Fruit fly (Drosophila melanogaster) whole organism, embryonic: ENCODE measurements around the gene Acp32CD.

Experiments
- Abd-B ChIP-seq: fragments of 200-800 bp; sonication (Bioruptor generic); optimal IDR thresholded peaks from 2 replicates; lab custom pipeline; 2018; ENCODE audit warnings: missing biosample characterization, mild to moderate bottlenecking, missing genetic modification characterization, moderate library complexity
- CG10267 ChIP-seq: fragments of 200-800 bp; sonication (Bioruptor generic); optimal IDR thresholded peaks from 2 replicates; lab custom pipeline; 2018; ENCODE audit warnings: missing biosample characterization, mild to moderate bottlenecking, missing genetic modification characterization, moderate library complexity
- CG14014 ChIP-seq: fragments of 200-800 bp; sonication (Bioruptor generic); IDR thresholded peaks from 2 replicates; pipeline ENCODE4 v1.3.6; 2022; ENCODE audit warnings: missing biosample characterization, missing genetic modification characterization
- CG15269 ChIP-seq: fragments of 200-800 bp; sonication (Bioruptor generic); optimal IDR thresholded peaks from 2 replicates; lab custom pipeline; 2018; ENCODE audit warnings: missing biosample characterization, mild to moderate bottlenecking, missing genetic modification characterization, moderate library complexity
- CG15696 ChIP-seq: fragments of 200-800 bp; sonication (Bioruptor generic); optimal IDR thresholded peaks from 2 replicates; lab custom pipeline; 2019; ENCODE audit warnings: missing biosample characterization, mild to moderate bottlenecking, missing genetic modification characterization, moderate library complexity
- CG1603 ChIP-seq: fragments of 200-800 bp; sonication (Bioruptor generic); optimal IDR thresholded peaks from 2 replicates; lab custom pipeline; 2019; ENCODE audit warnings: missing biosample characterization, mild to moderate bottlenecking, missing genetic modification characterization, moderate library complexity
- CG1647 ChIP-seq: fragments of 200-800 bp; sonication (Bioruptor generic); optimal IDR thresholded peaks from 3 replicates; lab custom pipeline; 2016; ENCODE audit warnings: missing biosample characterization, missing genetic modification characterization
- CG17568 ChIP-seq: fragments of 200-800 bp; sonication (Bioruptor generic); optimal IDR thresholded peaks from 2 replicates; lab custom pipeline; 2018; ENCODE audit warnings: missing biosample characterization, mild to moderate bottlenecking, missing genetic modification characterization, moderate library complexity
- CG2199 ChIP-seq: fragments of 200-800 bp; sonication (Bioruptor generic); IDR thresholded peaks from 3 replicates; pipeline ENCODE4 v1.3.6; 2022; ENCODE audit warnings: missing biosample characterization, missing genetic modification characterization
- CG2678 ChIP-seq: fragments of 200-800 bp; sonication (Bioruptor generic); optimal IDR thresholded peaks from 3 replicates; lab custom pipeline; 2019; ENCODE audit warnings: missing biosample characterization, mild to moderate bottlenecking, missing genetic modification characterization, moderate library complexity
- CG30403 ChIP-seq: fragments of 200-800 bp; sonication (Bioruptor generic); optimal IDR thresholded peaks from 3 replicates; lab custom pipeline; 2016; ENCODE audit warnings: missing biosample characterization, missing genetic modification characterization
- CG3407 ChIP-seq: fragments of 200-800 bp; sonication (Bioruptor generic); optimal IDR thresholded peaks from 2 replicates; lab custom pipeline; 2018; ENCODE audit warnings: missing biosample characterization, mild to moderate bottlenecking, missing genetic modification characterization
- CG34422 ChIP-seq: fragments of 200-800 bp; sonication (Bioruptor generic); IDR thresholded peaks from 3 replicates; pipeline ENCODE4 v1.3.6; 2022; ENCODE audit warnings: missing biosample characterization, missing genetic modification characterization
- CG5245 ChIP-seq: fragments of 200-800 bp; sonication (Bioruptor generic); optimal IDR thresholded peaks from 3 replicates; lab custom pipeline; 2016; ENCODE audit warnings: missing biosample characterization, missing genetic modification characterization
- CG6254 ChIP-seq: fragments of 200-800 bp; sonication (Bioruptor generic); optimal IDR thresholded peaks from 3 replicates; lab custom pipeline; 2017; ENCODE audit warnings: mild to moderate bottlenecking, missing biosample characterization, missing genetic modification reagents, missing genetic modification characterization
- CG6813 ChIP-seq: fragments of 200-800 bp; sonication (Bioruptor generic); optimal IDR thresholded peaks from 2 replicates; lab custom pipeline; 2017; ENCODE audit warnings: missing biosample characterization, missing genetic modification characterization, mild to moderate bottlenecking, moderate library complexity, missing genetic modification reagents
- CG6854 ChIP-seq: fragments of 200-800 bp; sonication (Bioruptor generic); optimal IDR thresholded peaks from 3 replicates; lab custom pipeline; 2017; ENCODE audit warnings: missing biosample characterization, mild to moderate bottlenecking, missing genetic modification characterization
- CG7786 ChIP-seq: fragments of 200-800 bp; sonication (Bioruptor generic); optimal IDR thresholded peaks from 2 replicates; lab custom pipeline; 2016; ENCODE audit warnings: missing biosample characterization, missing genetic modification characterization
- CG7928 ChIP-seq: fragments of 200-800 bp; sonication (Bioruptor generic); optimal IDR thresholded peaks from 2 replicates; lab custom pipeline; 2017; ENCODE audit warnings: missing biosample characterization, mild to moderate bottlenecking, missing genetic modification characterization
- CG7987 ChIP-seq: fragments of 200-800 bp; sonication (Bioruptor generic); optimal IDR thresholded peaks from 2 replicates; lab custom pipeline; 2018; ENCODE audit warnings: missing biosample characterization, mild to moderate bottlenecking, missing genetic modification characterization, moderate library complexity
- CG8765 ChIP-seq: fragments of 200-800 bp; sonication (Bioruptor generic); IDR thresholded peaks from 2 replicates; pipeline ENCODE4 v1.3.6; 2022; ENCODE audit warnings: missing biosample characterization, missing genetic modification characterization
- CTCF ChIP-seq: fragments of 200-800 bp; sonication (Bioruptor generic); optimal IDR thresholded peaks from 2 replicates; lab custom pipeline; 2017; ENCODE audit warnings: missing biosample characterization, mild to moderate bottlenecking, missing genetic modification characterization, moderate library complexity
- Dbx ChIP-seq: fragments of 200-800 bp; sonication (Bioruptor generic); IDR thresholded peaks from 3 replicates; pipeline ENCODE4 v1.3.6; 2022; ENCODE audit warnings: missing biosample characterization, missing genetic modification characterization
- Deaf1 ChIP-seq: fragments of 200-800 bp; optimal IDR thresholded peaks from 3 replicates; lab custom pipeline; 2019; ENCODE audit warnings: missing biosample characterization, mild to moderate bottlenecking, missing genetic modification characterization, moderate library complexity
- Dfd ChIP-seq, 2 experiments: fragments of >200 bp; optimal IDR thresholded peaks; 2 replicates each; lab custom pipeline; 2017; ENCODE audit warnings: missing biosample characterization in 2 of 2, missing genetic modification characterization in 2 of 2
- Dip3 ChIP-seq: fragments of 200-800 bp; sonication (Bioruptor generic); optimal IDR thresholded peaks from 3 replicates; lab custom pipeline; 2016; ENCODE audit warnings: missing biosample characterization, missing genetic modification characterization
- Dll ChIP-seq: fragments of 200-800 bp; sonication (Bioruptor generic); IDR thresholded peaks from 4 replicates; pipeline ENCODE4 v1.3.6; 2022; ENCODE audit warnings: missing biosample characterization, missing genetic modification characterization; ENCODE audit not compliant: partially characterized antibody
- Eip74EF ChIP-seq, 2 experiments: fragments of 200-800 bp in 1 of 2; fragments of >200 bp in 1 of 2; sonication (Bioruptor generic) in 1 of 2; optimal IDR thresholded peaks; 2 replicates each; lab custom pipeline; 2017 to 2019; ENCODE audit warnings: missing biosample characterization in 2 of 2, missing genetic modification characterization in 2 of 2, mild to moderate bottlenecking in 1 of 2, moderate library complexity in 1 of 2
- Ets65A ChIP-seq: fragments of 200-800 bp; sonication (Bioruptor generic); peaks from one replicate; lab custom pipeline; 2016; ENCODE audit warnings: missing biosample characterization, missing genetic modification characterization
- GATAe ChIP-seq: fragments of 200-800 bp; sonication (Bioruptor generic); conservative IDR thresholded peaks from 2 replicates; pipeline ENCODE4 v1.3.6; 2022; ENCODE audit warnings: missing biosample characterization, missing genetic modification characterization
- HLH3B ChIP-seq: fragments of 200-800 bp; sonication (Bioruptor generic); IDR thresholded peaks from 2 replicates; pipeline ENCODE4 v1.3.6; 2022; ENCODE audit warnings: missing biosample characterization, missing genetic modification characterization
- Hey ChIP-seq: fragments of 200-800 bp; sonication (Bioruptor generic); optimal IDR thresholded peaks from 3 replicates; lab custom pipeline; 2018; ENCODE audit warnings: missing biosample characterization, mild to moderate bottlenecking, missing genetic modification characterization
- Oaz ChIP-seq: fragments of 200-800 bp; sonication (Bioruptor generic); IDR thresholded peaks from 2 replicates; pipeline ENCODE4 v1.3.6; 2022; ENCODE audit warnings: missing biosample characterization, missing genetic modification characterization
- Six4 ChIP-seq: fragments of 200-800 bp; sonication (Bioruptor generic); optimal IDR thresholded peaks from 2 replicates; lab custom pipeline; 2016; ENCODE audit warnings: missing biosample characterization, missing genetic modification characterization
- al ChIP-seq: fragments of 200-800 bp; sonication (Bioruptor generic); IDR thresholded peaks from 2 replicates; pipeline ENCODE4 v1.3.6; 2022; ENCODE audit warnings: missing biosample characterization, missing genetic modification characterization
- ap ChIP-seq: fragments of 200-800 bp; sonication (Bioruptor generic); IDR thresholded peaks from 2 replicates; pipeline ENCODE4 v1.3.6; 2022; ENCODE audit warnings: missing biosample characterization, missing genetic modification characterization
- ato ChIP-seq: fragments of 200-800 bp; sonication (Bioruptor generic); IDR thresholded peaks from 2 replicates; pipeline ENCODE4 v1.3.6; 2022; ENCODE audit warnings: missing biosample characterization, missing genetic modification characterization; ENCODE audit not compliant: partially characterized antibody
- az2 ChIP-seq: fragments of 200-800 bp; sonication (Bioruptor generic); optimal IDR thresholded peaks from 3 replicates; lab custom pipeline; 2016; ENCODE audit warnings: missing biosample characterization, missing genetic modification characterization
- br ChIP-seq: fragments of >200 bp; optimal IDR thresholded peaks from 2 replicates; lab custom pipeline; 2017
- cato ChIP-seq: fragments of 200-800 bp; sonication (Bioruptor generic); optimal IDR thresholded peaks from 2 replicates; lab custom pipeline; 2016; ENCODE audit warnings: missing biosample characterization, missing genetic modification characterization, borderline replicate concordance
- crol ChIP-seq: fragments of 200-800 bp; sonication (Bioruptor generic); IDR thresholded peaks from 2 replicates; pipeline ENCODE4 v1.3.6; 2022; ENCODE audit warnings: missing biosample characterization, missing genetic modification characterization
- dimm ChIP-seq: fragments of 200-800 bp; sonication (Bioruptor generic); IDR thresholded peaks from 2 replicates; pipeline ENCODE4 v1.3.6; 2022; ENCODE audit warnings: missing biosample characterization, missing genetic modification characterization
- fu2 ChIP-seq: fragments of 200-800 bp; sonication (Bioruptor generic); optimal IDR thresholded peaks from 2 replicates; lab custom pipeline; 2016; ENCODE audit warnings: missing biosample characterization, missing genetic modification characterization
- gce ChIP-seq: fragments of 200-800 bp; sonication (Bioruptor generic); IDR thresholded peaks from 3 replicates; pipeline ENCODE4 v1.3.6; 2022; ENCODE audit warnings: missing biosample characterization, missing genetic modification characterization
- hb ChIP-seq: fragments of 200-800 bp; sonication (Bioruptor generic); IDR thresholded peaks from 3 replicates; pipeline ENCODE4 v1.3.6; 2022; ENCODE audit warnings: missing biosample characterization, missing genetic modification characterization; ENCODE audit not compliant: partially characterized antibody
- kah ChIP-seq: fragments of 200-800 bp; sonication (Bioruptor generic); optimal IDR thresholded peaks from 2 replicates; lab custom pipeline; 2018; ENCODE audit warnings: missing biosample characterization, mild to moderate bottlenecking, missing genetic modification characterization
- prd ChIP-seq, 3 experiments: fragments of >200 bp in 2 of 3; fragments of 200-800 bp in 1 of 3; sonication (Bioruptor generic) in 1 of 3; optimal IDR thresholded peaks in 2 of 3; IDR thresholded peaks in 1 of 3; 2 replicates in 2 of 3; 3 replicates in 1 of 3; pipeline versions ENCODE4 v1.3.6 to Lab custom; 2017 to 2022; ENCODE audit warnings: missing biosample characterization in 1 of 3, missing genetic modification characterization in 1 of 3
- salm ChIP-seq: fragments of 200-800 bp; sonication (Bioruptor generic); optimal IDR thresholded peaks from 2 replicates; lab custom pipeline; 2018; ENCODE audit warnings: missing biosample characterization, mild to moderate bottlenecking, missing genetic modification characterization
- slp2 ChIP-seq: fragments of 200-800 bp; sonication (Bioruptor generic); optimal IDR thresholded peaks from 2 replicates; lab custom pipeline; 2016; ENCODE audit warnings: missing biosample characterization, missing genetic modification characterization
- sqz ChIP-seq: fragments of 200-800 bp; sonication (Bioruptor generic); optimal IDR thresholded peaks from 3 replicates; lab custom pipeline; 2018; ENCODE audit warnings: missing biosample characterization, mild to moderate bottlenecking, missing genetic modification characterization
- tap ChIP-seq: fragments of 200-800 bp; optimal IDR thresholded peaks from 3 replicates; lab custom pipeline; 2019; ENCODE audit warnings: missing biosample characterization, mild to moderate bottlenecking, missing genetic modification characterization, moderate library complexity
- vfl ChIP-seq: fragments of 200-800 bp; sonication (Bioruptor generic); optimal IDR thresholded peaks from 2 replicates; lab custom pipeline; 2016; ENCODE audit warnings: missing biosample characterization, missing genetic modification characterization

Acp32CD gene

DNA sequence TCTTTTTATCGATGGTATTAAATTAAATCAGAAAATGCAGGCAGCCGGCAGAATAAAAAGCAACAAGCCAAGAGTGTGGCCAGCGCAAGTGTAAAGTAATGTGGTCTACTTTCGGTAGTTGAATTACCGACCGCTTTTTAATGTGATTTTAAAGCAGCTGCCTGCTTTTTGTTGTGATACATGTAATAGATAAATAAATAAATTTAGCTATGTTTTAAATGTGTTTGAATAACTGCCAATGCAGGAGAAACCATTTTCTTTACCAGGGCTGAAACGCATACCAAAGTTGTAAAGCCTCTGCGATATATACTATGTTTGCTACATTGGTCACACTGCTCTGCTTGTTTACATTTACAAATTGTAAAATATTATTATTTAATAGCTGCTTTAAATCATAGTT is 45.3 kb upstream of the Acp32CD start, which contains the start of the genes Tmem214 and YL-1 (continued):
- TF ChIP-seq sqz (GFP tag; lab: Kevin White, UChicago) (no peak), CG10267 (tag; lab: Kevin White, UChicago) (peak; percentile 46), Dbx (no peak), CG1603 (tag; lab: Kevin White, UChicago) (peak; percentile 38), CG15696 (tag; lab: Kevin White, UChicago) (no peak), Deaf1 (no peak), CG14014 (GFP tag; lab: Robert Waterston, UW) (no peak), az2 (GFP tag; lab: Kevin White, UChicago) (no peak), CG7987 (no peak), al (GFP tag; lab: Robert Waterston, UW) (no peak), kah (GFP tag; lab: Kevin White, UChicago) (no peak), Dip3 (no peak), CG3407 (GFP tag; lab: Kevin White, UChicago) (no peak), CG8765 (GFP tag; lab: Robert Waterston, UW) (no peak), br (lab: Kevin White, UChicago) (no peak), CG15269 (tag; lab: Kevin White, UChicago) (no peak), hb (no peak), tap (tag; lab: Kevin White, UChicago) (no peak), CG2199 (no peak), Ets65A (peak; percentile 86), fu2 (GFP tag; lab: Kevin White, UChicago) (no peak), cato (no peak), Abd-B (GFP tag; lab: Kevin White, UChicago) (no peak), CG34422 (no peak), CG1647 (GFP tag; lab: Kevin White, UChicago) (no peak), Hey (no peak), Oaz (GFP tag; lab: Robert Waterston, UW) (no peak), ato (GFP tag; lab: Robert Waterston, UW) (no peak), CG5245 (GFP tag; lab: Kevin White, UChicago) (no peak), CG17568 (GFP tag; lab: Kevin White, UChicago) (no peak), Eip74EF (GFP tag; optimal IDR thresholded peaks at IDR 0.05; lab: Kevin White, UChicago) (no peak), slp2 (GFP tag; lab: Kevin White, UChicago) (no peak), CG6813 (GFP tag; lab: Kevin White, UChicago) (no peak), dimm (GFP tag; lab: Robert Waterston, UW) (no peak), CG2678 (no peak), vfl (no peak), Six4 (GFP tag; lab: Kevin White, UChicago) (no peak), salm (tag; lab: Kevin White, UChicago) (no peak), CG6854 (GFP tag; lab: Kevin White, UChicago) (no peak), crol (GFP tag; lab: Robert Waterston, UW) (no peak), Dll (GFP tag; lab: Robert Waterston, UW) (peak; percentile 62; the same call in 1 of the 4 replicates), prd (optimal IDR thresholded peaks at IDR 0.05; lab: Kevin White, UChicago) (no peak), prd (GFP tag; IDR thresholded peaks at IDR 0.05; lab: Robert Waterston, UW) (no peak), HLH3B (GFP tag; lab: Robert Waterston, UW) (no peak), gce (GFP tag; lab: Robert Waterston, UW) (no peak), CTCF (GFP tag; lab: Kevin White, UChicago) (no peak), CG7928 (GFP tag; lab: Kevin White, UChicago) (peak; percentile 91), CG30403 (GFP tag; lab: Kevin White, UChicago) (peak; percentile 15), GATAe (no peak), CG6254 (no peak), ap (GFP tag; lab: Robert Waterston, UW) (no peak), CG7786 (GFP tag; lab: Kevin White, UChicago) (no peak), Dfd (GFP tag; optimal IDR thresholded peaks at IDR 0.05; lab: Kevin White, UChicago) (no peak)
